Worm (Caenorhabditis elegans) whole organism, early embryonic: ENCODE data around the gene C01B10.6.

Experiments
- B0310.2 ChIP-seq: sonication (generic microtip); optimal IDR thresholded peaks from 2 replicates; lab custom pipeline; 2016; ENCODE audit warnings: mild to moderate bottlenecking, missing genetic modification characterization, missing compliant biosample characterization
- F13C5.2 ChIP-seq: sonication (generic microtip); optimal IDR thresholded peaks from 2 replicates; lab custom pipeline; 2017; ENCODE audit warnings: mild to moderate bottlenecking, missing genetic modification characterization, inconsistent platforms, missing compliant biosample characterization
- ama-1 ChIP-seq: fragments of 150-350 bp; optimal IDR thresholded peaks from 2 replicates; lab custom pipeline; 2014
- ceh-36 ChIP-seq: sonication (generic microtip); optimal IDR thresholded peaks from 2 replicates; lab custom pipeline; 2016; ENCODE audit warnings: missing genetic modification characterization, inconsistent platforms, missing compliant biosample characterization
- flt-1 ChIP-seq: fragments of 200-800 bp; sonication (Bioruptor generic); IDR thresholded peaks from 2 replicates; pipeline ENCODE4 v1.3.6; 2022; ENCODE audit warnings: missing genetic modification characterization, missing compliant biosample characterization
- hnd-1 ChIP-seq: sonication (generic microtip); optimal IDR thresholded peaks from 2 replicates; lab custom pipeline; 2016; ENCODE audit warnings: missing genetic modification characterization, missing compliant biosample characterization
- pes-1 ChIP-seq: fragments of 200-800 bp; sonication (Bioruptor generic); IDR thresholded peaks from 2 replicates; pipeline ENCODE4 v1.3.6; 2022; ENCODE audit warnings: missing genetic modification reagents, missing genetic modification characterization, missing compliant biosample characterization
- scrt-1 ChIP-seq: fragments of 200-800 bp; sonication (Bioruptor generic); IDR thresholded peaks from 2 replicates; pipeline ENCODE4 v1.3.6; 2022; ENCODE audit warnings: missing genetic modification characterization, missing compliant biosample characterization

ce11 chrIV:6667898-6668297, 27.9 kb downstream of the C01B10.6 start, which contains the start of gene Y73B6A.1:
- TF ChIP-seq pes-1 (GFP tag; lab: Robert Waterston, UW): no peak
- TF ChIP-seq scrt-1 (GFP tag; lab: Robert Waterston, UW): no peak
- TF ChIP-seq ama-1 (lab: Kevin White, UChicago): no peak
- TF ChIP-seq hnd-1 (tag; lab: Kevin White, UChicago): no peak
- no peak for TF ChIP-seq flt-1 (GFP tag; lab: Robert Waterston, UW)
- no peak for TF ChIP-seq F13C5.2
- TF ChIP-seq B0310.2 (tag; lab: Kevin White, UChicago): no peak
- TF ChIP-seq ceh-36 (tag; lab: Kevin White, UChicago): no peak
